Worm (Caenorhabditis elegans) whole organism, young adult: ENCODE results near the gene sru-36.

ENCODE experiments used
- B0336.3 ChIP-seq: fragments of 200-800 bp; sonication (Bioruptor generic); IDR thresholded peaks from 2 replicates; pipeline ENCODE4 v1.3.6; 2022; ENCODE audit warnings: missing genetic modification characterization, missing compliant biosample characterization
- C06A6.2 ChIP-seq: fragments of 200-800 bp; sonication (Bioruptor generic); conservative IDR thresholded peaks from 2 replicates; pipeline ENCODE4 v1.3.6; 2022; ENCODE audit warnings: missing genetic modification characterization, missing compliant biosample characterization
- C17E4.6 ChIP-seq: fragments of 200-800 bp; sonication (Bioruptor generic); IDR thresholded peaks from 2 replicates; pipeline ENCODE4 v1.3.6; 2022; ENCODE audit warnings: missing genetic modification reagents, missing genetic modification characterization, missing compliant biosample characterization
- D2030.7 ChIP-seq: fragments of 200-800 bp; sonication (Bioruptor generic); IDR thresholded peaks from 2 replicates; pipeline ENCODE4 v1.3.6; 2022; ENCODE audit warnings: missing genetic modification reagents, missing genetic modification characterization, missing compliant biosample characterization
- F10E7.11 ChIP-seq: sonication (generic microtip); optimal IDR thresholded peaks from 2 replicates; lab custom pipeline; 2017; ENCODE audit warnings: mild to moderate bottlenecking, missing genetic modification characterization, moderate library complexity, missing compliant biosample characterization
- F22D6.2 ChIP-seq: sonication (generic microtip); optimal IDR thresholded peaks from 2 replicates; lab custom pipeline; 2016; ENCODE audit warnings: mild to moderate bottlenecking, missing genetic modification characterization, missing compliant biosample characterization
- F37B4.10 ChIP-seq: fragments of 200-800 bp; sonication (Bioruptor generic); IDR thresholded peaks from 2 replicates; pipeline ENCODE4 v1.3.6; 2022; ENCODE audit warnings: missing genetic modification characterization, missing compliant biosample characterization
- T26A5.8 ChIP-seq: sonication (generic microtip); optimal IDR thresholded peaks from 2 replicates; lab custom pipeline; 2016; ENCODE audit warnings: missing genetic modification characterization, missing compliant biosample characterization
- Y56A3A.18 ChIP-seq: fragments of 200-800 bp; sonication (Bioruptor generic); IDR thresholded peaks from 2 replicates; pipeline ENCODE4 v1.3.6; 2022; ENCODE audit warnings: missing genetic modification reagents, missing genetic modification characterization, missing compliant biosample characterization
- Y67H2A.10 ChIP-seq: fragments of 200-800 bp; sonication (Bioruptor generic); conservative IDR thresholded peaks from 2 replicates; pipeline ENCODE4 v1.3.6; 2022; ENCODE audit warnings: missing genetic modification reagents, missing genetic modification characterization, missing compliant biosample characterization
- Y95B8A.8 ChIP-seq: fragments of 200-800 bp; sonication (Bioruptor generic); IDR thresholded peaks from 2 replicates; pipeline ENCODE4 v1.3.6; 2022; ENCODE audit warnings: missing genetic modification reagents, missing genetic modification characterization, missing compliant biosample characterization
- bed-2 ChIP-seq: fragments of 200-800 bp; sonication (Bioruptor generic); IDR thresholded peaks from 2 replicates; pipeline ENCODE4 v1.3.6; 2022; ENCODE audit warnings: missing genetic modification reagents, missing genetic modification characterization, missing compliant biosample characterization
- cebp-2 ChIP-seq: fragments of 200-800 bp; sonication (Bioruptor generic); IDR thresholded peaks from 2 replicates; pipeline ENCODE4 v1.3.6; 2022; ENCODE audit warnings: missing genetic modification characterization, missing compliant biosample characterization
- ceh-27 ChIP-seq: fragments of 200-800 bp; sonication (Bioruptor generic); optimal IDR thresholded peaks from 2 replicates; lab custom pipeline; 2018; ENCODE audit warnings: mild to moderate bottlenecking, missing genetic modification characterization, moderate library complexity, missing compliant biosample characterization
- ceh-58 ChIP-seq: fragments of 200-800 bp; sonication (Bioruptor generic); IDR thresholded peaks from 2 replicates; pipeline ENCODE4 v1.3.6; 2022; ENCODE audit warnings: missing genetic modification characterization, missing compliant biosample characterization
- die-1 ChIP-seq: sonication (generic microtip); optimal IDR thresholded peaks from 2 replicates; lab custom pipeline; 2016; ENCODE audit warnings: missing genotype, mild to moderate bottlenecking, missing genetic modification characterization, missing compliant biosample characterization
- dox-1 ChIP-seq: fragments of 200-800 bp; sonication (Bioruptor generic); IDR thresholded peaks from 2 replicates; pipeline ENCODE4 v1.3.6; 2022; ENCODE audit warnings: missing genetic modification reagents, missing genetic modification characterization, missing compliant biosample characterization
- ekl-4 ChIP-seq: fragments of 200-800 bp; sonication (Bioruptor generic); IDR thresholded peaks from 2 replicates; pipeline ENCODE4 v1.3.6; 2022; ENCODE audit warnings: missing genetic modification reagents, missing genetic modification characterization, missing compliant biosample characterization
- ets-4 ChIP-seq: fragments of 200-800 bp; sonication (Bioruptor generic); optimal IDR thresholded peaks from 2 replicates; lab custom pipeline; 2018; ENCODE audit warnings: mild to moderate bottlenecking, missing genetic modification characterization, missing compliant biosample characterization
- fkh-3 ChIP-seq: sonication (generic microtip); optimal IDR thresholded peaks from 2 replicates; lab custom pipeline; 2016; ENCODE audit warnings: mild to moderate bottlenecking, missing genetic modification characterization, missing compliant biosample characterization
- him-1 ChIP-seq: sonication (generic microtip); optimal IDR thresholded peaks from 2 replicates; lab custom pipeline; 2016; ENCODE audit warnings: missing genotype, missing genetic modification reagents, missing genetic modification characterization, missing compliant biosample characterization
- hlh-12 ChIP-seq: sonication (generic microtip); optimal IDR thresholded peaks from 2 replicates; lab custom pipeline; 2016; ENCODE audit warnings: missing genetic modification characterization, missing compliant biosample characterization
- hmg-20 ChIP-seq: fragments of 200-800 bp; sonication (Bioruptor generic); IDR thresholded peaks from 2 replicates; pipeline ENCODE4 v1.3.6; 2022; ENCODE audit warnings: missing genetic modification reagents, missing genetic modification characterization, missing compliant biosample characterization
- hsf-1 ChIP-seq: fragments of 200-800 bp; sonication (Bioruptor generic); IDR thresholded peaks from 2 replicates; pipeline ENCODE4 v1.3.6; 2022; ENCODE audit warnings: missing genetic modification reagents, missing genetic modification characterization, missing compliant biosample characterization
- lin-35 ChIP-seq, 3 experiments: fragments of 150-350 bp in 2 of 3; sonication (generic microtip) in 1 of 3; optimal IDR thresholded peaks; 2 replicates each; lab custom pipeline; 2014 to 2018; ENCODE audit warnings: missing biosample characterization in 3 of 3, missing genetic modification characterization in 3 of 3, missing genetic modification reagents in 3 of 3
- lin-40 ChIP-seq: sonication (generic microtip); optimal IDR thresholded peaks from 2 replicates; lab custom pipeline; 2016; ENCODE audit warnings: missing genetic modification characterization, mild to moderate bottlenecking, missing compliant biosample characterization, missing genotype, missing genetic modification reagents
- madf-10 ChIP-seq: sonication (generic microtip); optimal IDR thresholded peaks from 2 replicates; lab custom pipeline; 2016; ENCODE audit warnings: mild to moderate bottlenecking, missing genetic modification characterization, missing compliant biosample characterization
- madf-3 ChIP-seq: fragments of 200-800 bp; sonication (Bioruptor generic); IDR thresholded peaks from 2 replicates; pipeline ENCODE4 v1.3.6; 2022; ENCODE audit warnings: missing genetic modification reagents, missing genetic modification characterization, missing compliant biosample characterization
- nhr-120 ChIP-seq: fragments of 200-800 bp; sonication (Bioruptor generic); IDR thresholded peaks from 2 replicates; pipeline ENCODE4 v1.3.6; 2022; ENCODE audit warnings: missing genetic modification characterization, missing compliant biosample characterization
- pha-4 ChIP-seq: fragments of 150-350 bp; sonication (generic microtip); optimal IDR thresholded peaks from 2 replicates; lab custom pipeline; 2014; ENCODE audit warnings: missing biosample characterization, missing genetic modification reagents, missing genetic modification characterization
- rcor-1 ChIP-seq: fragments of 200-800 bp; sonication (Bioruptor generic); IDR thresholded peaks from 2 replicates; pipeline ENCODE4 v1.3.6; 2022; ENCODE audit warnings: missing genetic modification reagents, missing genetic modification characterization, missing compliant biosample characterization
- rpc-1 ChIP-seq, 2 experiments: fragments of 150-350 bp in 1 of 2; sonication (generic microtip) in 1 of 2; optimal IDR thresholded peaks; 2 replicates each; lab custom pipeline; 2014 to 2018; ENCODE audit warnings: missing biosample characterization in 1 of 2, missing genetic modification characterization in 1 of 2, missing genetic modification reagents in 1 of 2, missing genotype in 1 of 2
- sea-2 ChIP-seq: fragments of 200-800 bp; sonication (Bioruptor generic); IDR thresholded peaks from 2 replicates; pipeline ENCODE4 v1.3.6; 2022; ENCODE audit warnings: missing genetic modification characterization, missing compliant biosample characterization
- somi-1 ChIP-seq: fragments of 200-800 bp; sonication (Bioruptor generic); optimal IDR thresholded peaks from 2 replicates; lab custom pipeline; 2018; ENCODE audit warnings: mild to moderate bottlenecking, missing genetic modification characterization, missing compliant biosample characterization
- tbp1 ChIP-seq: fragments of 200-800 bp; sonication (Bioruptor generic); optimal IDR thresholded peaks from 2 replicates; lab custom pipeline; 2018; ENCODE audit warnings: mild to moderate bottlenecking, missing genetic modification characterization, missing compliant biosample characterization
- unc-62 ChIP-seq: fragments of 150-350 bp; optimal IDR thresholded peaks from 2 replicates; lab custom pipeline; 2014; ENCODE audit warnings: missing biosample characterization, missing genetic modification reagents, missing genetic modification characterization
- xnd-1 ChIP-seq: sonication (generic microtip); optimal IDR thresholded peaks from 2 replicates; lab custom pipeline; 2016; ENCODE audit warnings: missing genotype, missing genetic modification reagents, missing genetic modification characterization, missing compliant biosample characterization
- zfh-2 ChIP-seq: fragments of 200-800 bp; sonication (Bioruptor generic); conservative IDR thresholded peaks from 2 replicates; pipeline ENCODE4 v1.3.6; 2022; ENCODE audit warnings: missing genetic modification reagents, missing genetic modification characterization, missing compliant biosample characterization
- zim-3 ChIP-seq: sonication (generic microtip); optimal IDR thresholded peaks from 2 replicates; lab custom pipeline; 2017; ENCODE audit warnings: mild to moderate bottlenecking, missing genetic modification characterization, moderate library complexity, missing compliant biosample characterization
- ztf-18 ChIP-seq: sonication (generic microtip); optimal IDR thresholded peaks from 2 replicates; lab custom pipeline; 2016; ENCODE audit warnings: missing genotype, mild to moderate bottlenecking, missing genetic modification characterization, missing compliant biosample characterization
- ztf-22 ChIP-seq: fragments of 200-800 bp; sonication (Bioruptor generic); optimal IDR thresholded peaks from 2 replicates; lab custom pipeline; 2018; ENCODE audit warnings: mild to moderate bottlenecking, missing genetic modification characterization, moderate library complexity, missing compliant biosample characterization
- ztf-25 ChIP-seq: fragments of 200-800 bp; sonication (Bioruptor generic); IDR thresholded peaks from 2 replicates; pipeline ENCODE4 v1.3.6; 2022; ENCODE audit warnings: missing genetic modification reagents, missing genetic modification characterization, missing compliant biosample characterization
- ztf-3 ChIP-seq: fragments of 200-800 bp; sonication (Bioruptor generic); optimal IDR thresholded peaks from 2 replicates; lab custom pipeline; 2018; ENCODE audit warnings: mild to moderate bottlenecking, missing genetic modification characterization, missing compliant biosample characterization

The sru-36 gene

DNA sequence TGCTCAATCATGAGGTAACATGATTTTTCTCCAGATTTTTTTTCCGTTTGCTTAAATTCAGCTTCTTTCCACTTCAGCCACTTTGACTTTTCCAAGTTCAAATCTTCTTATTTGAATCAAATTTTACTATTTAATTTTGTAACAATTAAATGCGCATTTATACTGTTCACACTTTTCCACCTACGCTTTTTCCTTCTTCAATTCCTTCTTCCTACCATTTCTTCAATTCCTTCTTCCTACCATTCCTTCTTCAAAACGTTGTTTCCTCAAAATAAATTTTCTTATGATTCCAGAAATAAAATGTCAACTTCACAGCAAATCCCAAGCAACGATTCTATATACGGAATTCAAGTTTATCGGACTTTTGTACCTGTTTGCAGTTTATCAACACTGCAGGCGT is 25.1 kb upstream of the sru-36 start, which contains the start of gene sru-31:
TSS of gene sru-31 (plus strand) at position 301 of the 400 bp plus-strand sequence.
- TF ChIP-seq hmg-20 (GFP tag; lab: Robert Waterston, UW): no peak
- no peak for TF ChIP-seq ztf-22 (GFP tag; lab: Kevin White, UChicago)
- TF ChIP-seq ets-4 (GFP tag; lab: Kevin White, UChicago): no peak
- TF ChIP-seq ztf-3 (GFP tag; lab: Kevin White, UChicago): no peak
- no peak for TF ChIP-seq madf-10 (tag; lab: Kevin White, UChicago)
- no peak for TF ChIP-seq ztf-25
- no peak for TF ChIP-seq dox-1 (GFP tag; lab: Robert Waterston, UW)

DNA sequence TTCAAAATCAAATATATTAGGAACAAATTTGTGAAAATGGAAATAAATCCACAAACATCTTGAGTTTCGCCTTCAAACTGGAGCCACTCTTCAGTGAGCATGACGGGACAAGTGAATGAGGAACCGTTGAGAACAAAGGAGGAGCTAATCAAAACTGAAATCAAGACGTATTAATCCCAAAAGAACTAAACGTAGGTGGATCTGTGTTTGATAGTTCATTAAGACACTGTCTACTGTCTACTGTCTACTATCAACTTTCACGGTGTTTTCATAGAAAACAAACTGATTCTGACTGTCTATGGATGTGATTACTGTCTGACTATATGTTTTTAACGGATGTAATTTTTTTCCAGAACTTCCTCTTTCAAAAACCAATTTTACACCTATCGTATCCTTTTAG is 19.8 kb upstream of the sru-36 start, which contains the start of gene str-193:
TSS of gene str-193 (minus strand) at position 101 of the 400 bp plus-strand sequence.
- no peak for TF ChIP-seq die-1
- no peak for TF ChIP-seq ztf-18 (tag; lab: Kevin White, UChicago)
- no peak for TF ChIP-seq Y67H2A.10
- TF ChIP-seq T26A5.8 (tag; lab: Kevin White, UChicago): no peak
- TF ChIP-seq B0336.3: no peak
- no peak for TF ChIP-seq F37B4.10 (GFP tag; lab: Robert Waterston, UW)
- TF ChIP-seq lin-35 (GFP tag; optimal IDR thresholded peaks at IDR 0.05; lab: Kevin White, UChicago): no peak
- TF ChIP-seq fkh-3: no peak
- no peak for TF ChIP-seq nhr-120 (GFP tag; lab: Robert Waterston, UW)
- TF ChIP-seq ztf-22 (GFP tag; lab: Kevin White, UChicago): no peak
- no peak for TF ChIP-seq cebp-2 (GFP tag; lab: Robert Waterston, UW)
- TF ChIP-seq hsf-1: no peak

DNA sequence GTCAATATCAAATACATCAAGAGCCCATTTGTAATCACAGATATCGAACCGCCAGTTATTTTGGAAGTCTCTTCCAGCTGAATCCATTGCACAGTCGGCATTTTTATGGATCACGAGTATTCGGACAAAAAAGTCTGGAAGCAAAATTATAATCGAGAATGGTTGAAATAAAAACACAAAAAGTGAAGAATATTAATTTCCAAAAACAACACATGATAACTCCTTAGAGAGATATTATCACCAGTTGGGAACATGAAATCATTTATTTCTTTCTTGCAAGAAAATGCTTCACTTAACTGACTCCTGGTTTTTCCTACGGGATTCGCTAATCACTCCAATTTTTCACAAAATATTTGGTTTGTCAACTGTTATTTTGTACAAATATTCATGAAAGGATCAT is 17.3 kb upstream of the sru-36 start, which contains the start of gene str-2:
TSS of gene str-2 (minus strand) at position 101 of the 400 bp plus-strand sequence.
- no peak for TF ChIP-seq C17E4.6 (GFP tag; lab: Robert Waterston, UW)
- TF ChIP-seq F22D6.2: no peak
- no peak for TF ChIP-seq madf-3 (GFP tag; lab: Robert Waterston, UW)
- no peak for TF ChIP-seq pha-4
- no peak for TF ChIP-seq hlh-12
- TF ChIP-seq sea-2 (GFP tag; lab: Robert Waterston, UW): no peak
- no peak for TF ChIP-seq C06A6.2 (GFP tag; lab: Robert Waterston, UW)
- no peak for TF ChIP-seq unc-62
- no peak for TF ChIP-seq tbp1 (GFP tag; lab: Kevin White, UChicago)
- TF ChIP-seq lin-40: no peak
- TF ChIP-seq him-1 (tag; lab: Kevin White, UChicago): no peak
- no peak for TF ChIP-seq Y56A3A.18
- TF ChIP-seq zim-3 (tag; lab: Kevin White, UChicago): no peak
- TF ChIP-seq zfh-2 (GFP tag; lab: Robert Waterston, UW): no peak
- no peak for TF ChIP-seq ekl-4

DNA sequence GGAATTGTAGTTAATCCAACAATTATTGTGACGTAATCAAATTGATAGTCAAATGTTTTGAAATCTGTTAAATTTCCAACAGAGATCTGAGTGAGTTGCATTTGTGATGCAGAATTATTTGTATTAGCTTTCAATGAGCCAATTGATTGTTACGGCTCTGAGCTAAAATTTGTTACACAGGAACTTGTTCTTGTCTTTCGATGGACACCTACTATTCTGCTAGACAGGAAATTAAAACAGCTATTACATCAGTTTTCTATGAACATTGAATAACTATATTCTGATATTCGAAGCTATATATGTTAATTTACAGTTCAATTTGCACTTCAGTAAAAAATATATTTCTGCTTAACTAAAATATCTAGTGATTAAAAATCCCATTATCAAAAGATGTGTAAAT is 7.6 kb upstream of the sru-36 start, which contains the start of gene sru-40:
TSS of gene sru-40 (minus strand) at position 101 of the 400 bp plus-strand sequence.
- TF ChIP-seq ceh-58 (GFP tag; lab: Robert Waterston, UW): no peak
- no peak for TF ChIP-seq bed-2 (GFP tag; lab: Robert Waterston, UW)
- no peak for TF ChIP-seq die-1
- no peak for TF ChIP-seq D2030.7
- TF ChIP-seq hsf-1: no peak
- no peak for TF ChIP-seq ztf-25
- TF ChIP-seq rpc-1 (optimal IDR thresholded peaks at IDR 0.05; lab: Kevin White, UChicago): no peak
- no peak for TF ChIP-seq rpc-1 (tag; optimal IDR thresholded peaks at IDR 0.05; lab: Kevin White, UChicago)
- TF ChIP-seq somi-1: no peak
- TF ChIP-seq F37B4.10 (GFP tag; lab: Robert Waterston, UW): no peak
- no peak for TF ChIP-seq F10E7.11 (tag; lab: Kevin White, UChicago)
- no peak for TF ChIP-seq xnd-1 (tag; lab: Kevin White, UChicago)
- no peak for TF ChIP-seq ceh-27 (GFP tag; lab: Kevin White, UChicago)
- TF ChIP-seq rcor-1 (GFP tag; lab: Robert Waterston, UW): no peak
- TF ChIP-seq Y95B8A.8 (GFP tag; lab: Robert Waterston, UW): no peak
